Worm (Caenorhabditis elegans): ENCODE data around the gene T28A8.8.

Gene T28A8.8

DNA sequence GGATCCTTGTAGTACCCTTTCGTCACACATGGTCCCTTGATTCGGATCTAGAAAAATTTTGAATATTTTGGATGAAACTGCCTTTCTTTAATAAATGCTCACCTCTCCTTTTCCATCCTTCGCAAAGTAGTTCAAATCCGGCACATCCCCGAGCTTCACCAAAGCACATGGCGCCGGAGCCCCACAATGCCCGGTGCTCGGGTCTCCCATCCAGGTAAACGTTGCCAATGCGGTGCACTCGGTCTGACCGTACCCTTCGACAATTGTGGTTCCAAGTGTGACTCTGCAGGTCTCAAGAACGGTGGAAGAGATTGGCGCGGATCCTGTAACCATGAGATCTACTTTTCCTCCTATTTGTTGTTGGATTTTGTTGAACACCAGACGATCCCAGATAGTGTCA lies 38.2 kb downstream of the T28A8.8 start (continued):
- no peak for TF ChIP-seq pha-4 (tag; optimal IDR thresholded peaks at IDR 0.05)

DNA sequence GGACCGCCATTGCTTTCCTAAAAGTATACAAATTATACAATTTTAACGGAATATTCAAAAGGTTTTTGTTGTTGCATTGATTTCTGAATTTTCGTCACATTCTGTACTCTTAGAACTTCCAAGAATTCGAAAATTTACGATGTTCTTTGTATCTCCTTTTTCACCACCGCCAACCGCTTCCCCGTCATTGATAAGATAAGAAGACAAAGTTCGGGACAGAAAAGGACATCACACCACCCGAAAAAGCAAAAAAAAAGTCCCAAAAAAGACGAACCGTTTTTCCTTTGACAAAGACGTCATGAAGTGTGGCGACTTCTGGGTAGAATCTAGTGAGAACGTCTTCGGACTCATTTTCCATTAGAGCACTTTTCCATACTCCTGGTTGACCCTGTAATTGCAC lies 39.8 kb downstream of the T28A8.8 start:
- TF ChIP-seq pha-4 (tag; optimal IDR thresholded peaks at IDR 0.05) (no peak), F13H6.1 (tag; optimal IDR thresholded peaks at IDR 0.05) (no peak), ceh-9 (tag; optimal IDR thresholded peaks at IDR 0.05) (no peak), ceh-19 (GFP tag; optimal IDR thresholded peaks at IDR 0.05) (no peak), ttx-3 (tag; optimal IDR thresholded peaks at IDR 0.05) (no peak), hlh-30 (tag; optimal IDR thresholded peaks at IDR 0.05; ENCODE audit: insufficient read depth) (peak; percentile 32), elt-2 (tag; optimal IDR thresholded peaks at IDR 0.05) (peak; percentile 46), ceh-45 (GFP tag; IDR thresholded peaks at IDR 0.05) (no peak), zip-5 (tag; optimal IDR thresholded peaks at IDR 0.05) (no peak)

DNA sequence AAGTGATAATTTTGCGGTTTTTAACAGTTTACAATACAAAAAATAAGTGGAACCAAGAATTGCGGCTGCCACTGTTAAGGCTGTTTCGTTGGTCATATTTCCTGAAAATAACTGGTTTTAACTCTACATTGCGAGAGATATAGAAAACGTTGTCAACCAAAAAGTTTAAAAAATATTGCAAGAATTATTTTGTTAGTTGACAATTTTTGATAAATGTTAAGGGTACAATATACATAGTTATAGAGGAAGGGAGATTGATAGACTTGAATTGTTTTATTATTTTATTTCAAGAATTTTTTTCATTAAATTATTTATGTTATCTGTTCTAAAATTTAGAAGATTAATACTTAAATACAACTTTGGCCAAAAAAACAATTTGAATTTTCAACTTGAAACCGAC lies 40.8 kb downstream of the T28A8.8 start, which contains the start of gene acs-5:
Gene acs-5, minus strand, starts transcription at position 101 of the 400 bp plus-strand sequence.
- TF ChIP-seq ceh-31 (tag; optimal IDR thresholded peaks at IDR 0.05) (no peak), nhr-232 (tag; optimal IDR thresholded peaks at IDR 0.05) (no peak), hlh-30 (tag; optimal IDR thresholded peaks at IDR 0.05; ENCODE audit: insufficient read depth) (no peak), ceh-22 (tag; optimal IDR thresholded peaks at IDR 0.05) (no peak), lin-11 (tag; optimal IDR thresholded peaks at IDR 0.05) (no peak), ceh-48 (tag; optimal IDR thresholded peaks at IDR 0.05) (no peak), nhr-11 (tag; optimal IDR thresholded peaks at IDR 0.05) (no peak)

DNA sequence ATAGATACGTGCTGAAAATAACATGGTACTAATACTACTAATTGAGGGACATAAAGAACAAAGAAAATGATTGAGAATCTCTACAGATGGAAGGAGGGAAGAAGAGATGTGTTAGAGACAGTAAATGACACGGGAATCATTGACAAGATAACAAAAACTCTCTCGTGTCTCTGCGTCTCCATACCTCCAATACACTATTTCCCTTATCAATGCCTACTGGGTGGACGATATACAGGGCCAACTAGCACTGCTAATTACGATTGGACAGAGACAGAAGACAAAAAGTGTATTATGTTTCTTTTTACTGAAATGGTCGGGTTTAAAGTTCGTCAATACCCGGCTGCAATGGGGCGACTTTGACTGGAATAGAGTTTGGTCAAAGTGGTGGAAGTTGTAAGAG lies 42.0 kb downstream of the T28A8.8 start:
- TF ChIP-seq lim-6 (tag; optimal IDR thresholded peaks at IDR 0.05) (no peak), ceh-9 (tag; optimal IDR thresholded peaks at IDR 0.05) (no peak), hlh-15 (tag; optimal IDR thresholded peaks at IDR 0.05) (no peak), ceh-24 (tag; optimal IDR thresholded peaks at IDR 0.05) (no peak), dmd-4 (tag; optimal IDR thresholded peaks at IDR 0.05; ENCODE audit: borderline replicate concordance) (no peak), elt-2 (tag; optimal IDR thresholded peaks at IDR 0.05) (peak; percentile 73), unc-55 (GFP tag; optimal IDR thresholded peaks at IDR 0.05) (no peak), hlh-8 (tag; optimal IDR thresholded peaks at IDR 0.05) (no peak)

DNA sequence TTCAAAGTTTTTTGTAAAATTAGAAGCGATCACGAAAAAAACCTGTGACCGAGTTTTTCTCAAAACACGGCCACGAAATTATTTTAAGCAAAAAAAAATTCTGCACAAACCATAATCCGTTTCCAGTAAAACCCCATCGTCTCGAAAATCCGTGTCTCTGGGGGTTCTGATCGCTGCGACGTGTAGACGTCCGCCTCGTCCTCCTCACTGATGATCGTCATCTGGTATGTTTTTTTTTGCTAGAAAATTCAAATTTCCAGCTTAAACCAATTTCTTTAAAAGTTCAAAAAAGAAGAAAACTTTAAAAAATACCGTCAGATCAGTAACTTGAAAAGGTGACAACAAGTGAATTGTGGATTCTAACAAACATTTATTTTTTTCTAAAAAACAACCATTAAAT lies 43.9 kb downstream of the T28A8.8 start, which contains the start of gene Y76A2B.4:
Gene Y76A2B.4, minus strand, starts transcription at position 241 of the 400 bp plus-strand sequence.
- TF ChIP-seq pha-2 (tag; optimal IDR thresholded peaks at IDR 0.05) (no peak), ceh-24 (tag; optimal IDR thresholded peaks at IDR 0.05) (no peak), ahr-1 (tag; optimal IDR thresholded peaks at IDR 0.05) (no peak), eyg-1 (tag; optimal IDR thresholded peaks at IDR 0.05) (no peak), elt-2 (tag; optimal IDR thresholded peaks at IDR 0.05) (no peak), syd-9 (tag; optimal IDR thresholded peaks at IDR 0.05) (no peak), ceh-18 (tag; optimal IDR thresholded peaks at IDR 0.05) (no peak), madf-2 (tag; optimal IDR thresholded peaks at IDR 0.05) (no peak), pax-1 (tag; optimal IDR thresholded peaks at IDR 0.05) (no peak), ceh-6 (GFP tag; optimal IDR thresholded peaks at IDR 0.05) (no peak), lim-6 (tag; optimal IDR thresholded peaks at IDR 0.05) (no peak), unc-42 (tag; optimal IDR thresholded peaks at IDR 0.05) (no peak)

DNA sequence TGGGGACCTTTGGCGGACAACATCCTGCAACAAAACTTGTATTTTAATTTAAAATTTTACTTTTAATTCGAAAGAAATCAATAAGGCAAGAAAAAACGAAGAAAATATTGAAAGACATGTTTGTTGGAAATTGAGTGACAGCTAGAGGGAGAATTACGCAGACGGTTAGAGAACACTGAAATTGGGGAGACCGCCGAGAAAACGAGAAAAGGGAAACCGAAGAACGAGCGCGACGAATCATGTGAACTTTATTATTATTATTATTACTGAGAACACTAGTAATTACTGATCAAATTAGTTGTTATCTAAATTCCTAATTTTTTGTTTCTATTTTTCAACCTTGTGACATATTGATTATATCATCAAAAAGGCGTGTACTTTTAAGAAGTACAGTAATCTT lies 46.4 kb downstream of the T28A8.8 start, which contains the start of gene mmad-1:
Gene mmad-1, minus strand, starts transcription at position 24 of the 400 bp plus-strand sequence.
- no peak for TF ChIP-seq dve-1 (tag; optimal IDR thresholded peaks at IDR 0.05)
- peak; percentile 99 for TF ChIP-seq unc-55 (GFP tag; optimal IDR thresholded peaks at IDR 0.05)
- TF ChIP-seq nfya-1 (tag; optimal IDR thresholded peaks at IDR 0.05): peak; percentile 8
- TF ChIP-seq unc-42 (tag; optimal IDR thresholded peaks at IDR 0.05): peak; percentile 18
- no peak for TF ChIP-seq ceh-19 (GFP tag; optimal IDR thresholded peaks at IDR 0.05)
- peak; percentile 42 for TF ChIP-seq hlh-30 (tag; optimal IDR thresholded peaks at IDR 0.05; ENCODE audit: insufficient read depth)

All from whole organism, late embryonic.